Fruit fly (Drosophila melanogaster) whole organism: ENCODE results near the gene COX6CL.

Source experiments
- CG8478 ChIP-seq: fragments of >200 bp; optimal IDR thresholded peaks from 2 replicates; lab custom pipeline; 2018; ENCODE audit warnings: inconsistent platforms
- Dll ChIP-seq: fragments of >200 bp; optimal IDR thresholded peaks from 2 replicates; lab custom pipeline; 2017
- EcR ChIP-seq, 2 experiments: fragments of >200 bp; optimal IDR thresholded peaks; 2 replicates each; lab custom pipeline; 2017; ENCODE audit warnings: missing biosample characterization in 2 of 2, missing genetic modification characterization in 2 of 2, missing genetic modification reagents in 2 of 2
- pan ChIP-seq: fragments of >200 bp; optimal IDR thresholded peaks from 2 replicates; lab custom pipeline; 2017
- psq ChIP-seq: fragments of >200 bp; optimal IDR thresholded peaks from 2 replicates; lab custom pipeline; 2017
- usp ChIP-seq: fragments of >200 bp; optimal IDR thresholded peaks from 2 replicates; lab custom pipeline; 2017; ENCODE audit warnings: missing biosample characterization, missing genetic modification characterization, mixed read lengths

Gene COX6CL

DNA sequence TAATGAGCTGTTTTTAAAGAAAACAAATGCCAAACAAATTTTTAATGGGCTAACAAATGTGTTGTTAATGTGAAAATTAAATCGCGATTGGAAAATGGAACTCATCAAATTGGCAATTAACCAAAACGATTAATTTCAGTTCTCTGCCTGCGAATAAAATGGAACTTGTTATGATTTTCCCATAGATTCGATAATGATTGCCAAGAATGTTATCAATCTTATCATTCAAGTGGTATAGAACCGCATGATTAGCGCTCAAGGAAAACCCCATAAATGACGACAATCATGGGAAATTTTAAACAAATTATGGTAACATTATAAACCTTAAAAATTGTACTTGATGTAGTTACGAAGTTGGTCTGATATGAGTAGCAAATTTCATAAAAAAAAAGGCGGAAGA lies 19.6 kb downstream of the COX6CL start:
- TF ChIP-seq Dll (lab: Kevin White, UChicago) (no peak), CG8478 (lab: Kevin White, UChicago) (no peak), usp (GFP tag; lab: Kevin White, UChicago) (no peak), pan (no peak), psq (no peak), EcR (GFP tag; optimal IDR thresholded peaks at IDR 0.05; lab: Kevin White, UChicago) (no peak)

DNA sequence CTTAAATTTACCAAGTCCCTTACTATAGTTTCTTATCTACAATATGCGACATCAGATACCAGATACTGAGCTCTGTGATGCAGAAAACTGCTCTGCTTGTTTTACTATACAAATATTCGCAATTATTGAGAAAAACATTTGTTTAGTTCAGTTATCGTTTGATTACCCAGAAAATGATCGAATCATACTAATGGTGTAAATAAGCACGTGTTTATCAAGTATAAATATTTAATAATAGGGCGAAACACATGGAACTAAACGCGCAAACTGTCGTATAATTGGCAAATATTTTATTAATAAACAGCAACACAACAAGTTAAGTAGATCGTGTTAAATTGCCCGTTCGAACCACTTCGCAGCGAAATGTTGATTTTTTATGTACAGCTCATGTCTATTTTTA lies 20.3 kb downstream of the COX6CL start:
- TF ChIP-seq usp (GFP tag; lab: Kevin White, UChicago) (no peak), EcR (GFP tag; optimal IDR thresholded peaks at IDR 0.05; lab: Kevin White, UChicago) (no peak), Dll (lab: Kevin White, UChicago) (no peak), pan (no peak), CG8478 (lab: Kevin White, UChicago) (no peak), psq (no peak)

DNA sequence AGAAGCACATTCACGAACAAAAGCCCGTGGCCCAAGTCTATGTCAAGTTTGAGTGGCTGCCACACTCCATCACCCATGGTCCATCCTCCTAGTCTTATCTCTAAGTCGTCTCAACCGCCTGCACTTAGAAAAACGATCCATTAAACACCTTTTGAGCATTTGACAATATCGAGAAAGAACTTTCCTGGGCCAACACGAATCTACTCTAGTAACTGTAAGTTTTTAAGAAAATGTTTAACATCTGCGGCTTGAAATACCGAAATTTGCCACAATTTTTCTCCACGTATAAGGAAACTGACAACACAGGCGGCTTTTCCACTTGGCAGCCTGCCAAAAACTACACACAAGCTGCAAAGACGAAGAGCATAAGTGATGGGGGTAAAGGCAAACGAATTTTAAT lies 23.1 kb downstream of the COX6CL start:
- no peak for TF ChIP-seq CG8478 (lab: Kevin White, UChicago)

DNA sequence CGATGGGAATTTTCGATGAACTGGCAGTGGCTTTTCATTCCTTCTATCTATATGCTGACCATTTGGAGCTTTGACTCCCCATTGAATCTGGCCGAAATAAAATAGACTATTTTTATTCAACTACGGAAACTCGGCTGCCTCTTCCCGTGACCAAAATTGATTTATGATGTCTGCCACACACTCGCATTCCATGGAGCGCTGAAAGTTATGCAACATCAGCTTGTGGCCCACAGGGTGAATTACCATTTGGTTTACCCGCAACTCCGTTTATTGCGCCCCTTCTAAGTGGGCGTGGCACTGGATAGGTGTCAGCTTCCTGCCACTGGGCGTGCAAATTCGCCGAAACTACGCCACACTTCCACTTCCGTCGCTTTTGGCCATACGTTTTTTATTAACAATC lies 25.1 kb downstream of the COX6CL start:
- TF ChIP-seq psq (no peak), Dll (lab: Kevin White, UChicago) (no peak), EcR (GFP tag; optimal IDR thresholded peaks at IDR 0.05; lab: Kevin White, UChicago) (no peak), usp (GFP tag; lab: Kevin White, UChicago) (no peak), CG8478 (lab: Kevin White, UChicago) (no peak), pan (no peak)

DNA sequence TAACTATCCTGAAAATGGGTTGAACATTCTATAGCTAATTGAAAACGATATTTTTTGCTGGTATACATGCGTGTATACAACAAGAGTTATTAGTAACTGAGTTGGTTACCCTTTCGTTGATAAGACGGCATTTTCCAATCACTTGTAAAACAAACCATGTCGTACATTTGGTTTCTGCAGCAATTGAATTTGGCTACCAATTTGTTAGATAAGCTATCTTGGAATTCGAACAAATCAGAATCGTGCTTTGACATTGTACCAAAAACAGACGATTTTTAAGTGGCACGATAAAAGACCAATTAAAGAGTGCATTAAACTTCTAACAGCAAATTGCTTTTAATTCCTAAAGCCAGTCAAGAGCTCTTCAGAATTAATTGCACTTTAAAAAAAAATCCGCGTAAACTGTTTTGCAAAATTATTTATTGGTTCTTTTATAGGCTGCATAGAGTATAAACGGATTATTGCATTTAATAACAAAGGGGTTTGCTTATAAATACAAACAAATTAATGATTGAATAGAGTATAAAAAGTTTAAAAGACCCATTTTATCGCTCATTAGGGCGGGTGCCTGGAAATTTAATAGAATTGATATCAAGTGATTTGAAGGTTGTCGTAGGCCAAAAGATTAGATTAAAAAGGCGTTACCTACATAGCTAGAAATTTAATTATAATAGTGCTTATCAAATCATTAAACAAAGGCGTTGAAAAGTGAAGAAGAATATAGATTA lies 27.3 kb downstream of the COX6CL start:
- TF ChIP-seq CG8478 (lab: Kevin White, UChicago) (no peak), pan (no peak), Dll (lab: Kevin White, UChicago) (no peak), EcR (GFP tag; optimal IDR thresholded peaks at IDR 0.05; lab: Kevin White, UChicago) (no peak), psq (no peak), usp (GFP tag; lab: Kevin White, UChicago) (no peak)

DNA sequence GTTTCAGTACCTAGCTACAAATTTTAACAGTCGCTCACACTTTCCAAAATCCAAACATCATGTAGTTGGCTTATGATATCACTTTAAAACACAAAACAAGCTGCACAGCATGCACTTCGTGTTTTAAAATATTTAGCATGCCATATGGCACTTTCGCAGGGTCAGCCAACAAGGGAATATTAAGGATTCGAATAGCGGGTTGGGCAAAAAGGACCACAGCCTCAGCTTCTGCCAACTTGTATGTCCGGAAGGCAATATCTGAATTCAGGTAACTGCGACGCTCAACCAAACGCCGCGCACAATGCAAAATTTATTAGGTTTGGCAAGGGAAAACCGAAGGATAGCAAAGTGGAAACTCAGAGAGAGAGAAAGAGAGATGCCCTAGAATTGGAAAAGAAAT lies 29.0 kb downstream of the COX6CL start:
- TF ChIP-seq CG8478 (lab: Kevin White, UChicago) (no peak), psq (no peak), usp (GFP tag; lab: Kevin White, UChicago) (no peak), Dll (lab: Kevin White, UChicago) (no peak)

DNA sequence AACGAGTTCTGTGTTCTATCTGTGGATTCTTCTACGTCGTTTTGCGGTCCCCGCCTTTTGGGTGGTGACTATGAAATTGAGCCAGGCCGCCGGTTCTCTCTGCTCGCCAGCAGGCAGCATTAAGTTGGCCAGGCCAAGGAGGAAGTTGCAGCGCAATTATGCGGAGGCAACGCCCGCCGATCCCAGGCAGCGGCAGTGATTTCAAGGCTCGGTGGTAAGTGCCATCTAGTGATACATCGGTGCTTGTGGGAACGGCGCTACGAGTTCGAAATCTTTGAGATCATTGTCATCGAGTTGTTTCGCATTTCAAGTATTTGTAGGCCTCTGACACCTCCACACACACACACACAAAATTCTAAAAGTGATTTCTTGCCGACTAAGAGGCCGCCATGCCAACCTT lies 34.5 kb downstream of the COX6CL start, which contains the start of gene CG31913:
CG31913 (plus strand) TSS at position 301 of the 400 bp plus-strand sequence.
- no peak for TF ChIP-seq CG8478 (lab: Kevin White, UChicago)

DNA sequence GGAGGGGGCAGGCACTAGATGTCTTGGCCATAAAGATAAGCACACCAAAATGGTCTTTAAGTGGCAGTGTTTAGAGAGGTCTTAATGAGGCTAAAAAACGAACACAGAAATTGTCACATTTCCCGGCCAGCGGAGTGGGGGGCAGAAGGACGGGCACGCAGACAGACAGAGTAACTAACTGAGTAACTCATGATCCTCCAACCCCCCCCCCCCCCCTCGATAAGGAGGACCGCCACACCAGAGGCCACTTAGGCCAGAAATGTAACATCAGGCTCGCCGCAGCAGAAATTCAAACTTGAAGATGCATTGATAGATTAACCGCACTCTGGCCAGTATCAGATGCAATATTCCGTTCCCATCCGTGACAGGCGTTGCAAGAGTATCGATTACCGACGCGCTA lies 35.4 kb downstream of the COX6CL start:
- no peak for TF ChIP-seq pan
- no peak for TF ChIP-seq EcR (GFP tag; optimal IDR thresholded peaks at IDR 0.05; lab: Kevin White, UChicago)
- TF ChIP-seq psq = no peak
- TF ChIP-seq Dll (lab: Kevin White, UChicago) = no peak
- no peak for TF ChIP-seq usp (GFP tag; lab: Kevin White, UChicago)
- no peak for TF ChIP-seq CG8478 (lab: Kevin White, UChicago)

DNA sequence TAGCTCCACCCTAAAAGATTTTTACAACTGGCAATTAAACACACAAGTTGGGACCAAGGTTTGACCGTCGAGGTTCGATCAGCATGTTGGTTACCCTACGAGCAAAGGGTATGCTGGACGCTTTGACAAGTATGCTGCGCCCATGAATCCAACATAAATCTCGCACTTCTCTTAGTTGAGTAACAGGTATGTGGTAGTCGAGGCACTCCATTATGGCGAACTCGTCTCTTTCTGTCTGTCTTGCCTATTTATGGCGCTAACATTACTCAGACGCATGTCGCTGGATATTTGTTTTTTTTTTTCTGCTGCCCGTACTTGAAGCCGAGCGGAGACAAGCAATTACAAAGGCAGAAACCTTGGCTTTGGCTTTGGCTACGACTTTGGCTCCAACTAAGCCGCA lies 37.1 kb downstream of the COX6CL start:
- no peak for TF ChIP-seq psq
- TF ChIP-seq CG8478 (lab: Kevin White, UChicago) = no peak
- no peak for TF ChIP-seq Dll (lab: Kevin White, UChicago)
- no peak for TF ChIP-seq usp (GFP tag; lab: Kevin White, UChicago)
- TF ChIP-seq EcR (GFP tag; optimal IDR thresholded peaks at IDR 0.05; lab: Kevin White, UChicago) = no peak
- TF ChIP-seq pan = no peak

DNA sequence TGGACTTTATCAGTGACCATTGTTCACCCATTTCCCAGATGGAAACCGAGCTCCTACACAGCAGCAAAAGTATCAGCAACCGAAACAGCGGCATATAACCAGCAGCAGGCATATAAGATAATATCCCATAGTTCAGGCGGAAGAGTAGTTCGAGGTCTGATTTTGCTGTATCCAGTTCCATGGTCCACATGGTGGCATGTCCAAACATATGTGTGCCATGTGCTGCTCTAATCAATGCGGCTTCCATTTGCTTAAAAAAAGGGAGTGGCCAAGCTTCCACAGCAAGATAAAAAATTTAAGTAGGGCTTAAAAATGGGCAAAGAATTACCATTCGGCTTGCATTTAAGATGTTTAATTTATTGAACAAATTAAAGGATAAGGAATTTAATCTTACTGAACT lies 37.5 kb downstream of the COX6CL start:
- TF ChIP-seq Dll (lab: Kevin White, UChicago) (no peak), CG8478 (lab: Kevin White, UChicago) (no peak)

DNA sequence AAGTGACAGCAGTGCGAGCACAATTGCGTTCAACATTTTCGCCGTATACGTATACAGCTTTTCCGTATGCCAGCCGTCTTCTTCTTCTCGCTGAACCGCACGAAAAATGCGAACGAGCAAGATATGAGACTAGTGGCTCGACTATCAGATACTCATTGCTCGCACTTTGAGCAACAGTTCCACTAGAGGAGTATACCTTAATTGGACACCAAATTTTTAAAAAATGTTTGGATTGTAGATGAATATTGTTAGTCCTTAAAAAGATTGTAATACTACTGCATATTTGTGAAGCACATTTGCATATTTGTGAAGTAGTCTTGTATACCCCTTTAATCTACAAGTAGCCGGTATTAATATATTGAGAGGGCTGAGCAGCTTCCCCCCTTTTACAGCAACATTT lies 40.1 kb downstream of the COX6CL start:
- no peak for TF ChIP-seq Dll (lab: Kevin White, UChicago)
- no peak for TF ChIP-seq usp (GFP tag; lab: Kevin White, UChicago)
- TF ChIP-seq pan = peak; percentile 75
- TF ChIP-seq EcR (GFP tag; optimal IDR thresholded peaks at IDR 0.05; lab: Kevin White, UChicago) = no peak
- TF ChIP-seq psq = no peak
- TF ChIP-seq CG8478 (lab: Kevin White, UChicago) = no peak

DNA sequence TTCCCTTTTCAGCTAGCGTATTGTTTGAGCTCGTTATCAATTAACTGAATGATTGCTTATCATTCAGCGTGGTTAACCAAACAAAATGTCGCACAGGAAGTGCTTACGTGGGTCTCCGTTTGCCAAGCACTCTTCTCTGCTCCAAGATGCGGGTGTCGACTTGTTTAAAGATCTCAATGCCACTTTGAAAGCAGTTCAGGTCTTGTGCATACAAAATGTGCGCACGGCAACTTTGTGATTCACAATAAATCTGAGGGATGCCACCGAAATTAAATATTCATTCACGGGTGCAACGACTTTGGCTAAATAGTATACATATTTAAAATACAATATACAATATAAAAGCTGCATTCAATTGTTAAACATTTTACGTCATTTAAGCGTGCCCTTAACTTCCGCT lies 46.0 kb downstream of the COX6CL start:
- TF ChIP-seq Dll (lab: Kevin White, UChicago) = no peak
- TF ChIP-seq usp (GFP tag; lab: Kevin White, UChicago) = no peak
- TF ChIP-seq CG8478 (lab: Kevin White, UChicago) = no peak
- TF ChIP-seq psq = no peak
- no peak for TF ChIP-seq EcR (GFP tag; optimal IDR thresholded peaks at IDR 0.05; lab: Kevin White, UChicago)
- no peak for TF ChIP-seq pan

DNA sequence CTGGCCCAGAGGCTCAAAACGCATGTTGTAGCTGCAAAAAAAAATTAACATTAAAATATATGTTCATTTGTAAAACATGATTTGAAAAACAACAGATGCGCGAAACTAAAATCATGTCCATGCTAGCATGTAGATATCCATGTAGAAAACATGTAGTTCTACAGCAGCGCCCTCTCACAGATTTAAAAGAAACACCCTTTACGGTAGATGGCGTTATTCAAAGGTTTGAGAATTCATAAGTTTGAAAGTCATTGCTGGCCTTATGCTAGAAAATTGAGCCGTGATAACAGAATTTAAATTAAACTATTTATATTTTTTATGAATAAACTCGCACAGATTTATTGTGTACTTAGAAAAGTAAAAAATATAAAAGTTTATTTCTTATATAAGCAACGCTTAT lies 47.1 kb downstream of the COX6CL start:
- no peak for TF ChIP-seq EcR (GFP tag; optimal IDR thresholded peaks at IDR 0.05; lab: Kevin White, UChicago)
